Worm (Caenorhabditis elegans): Measurements from ENCODE around the gene ttc-17.
A peak's percentile ranks its signal among the peaks of the same experiment; 100 is the strongest.

The ttc-17 gene

DNA sequence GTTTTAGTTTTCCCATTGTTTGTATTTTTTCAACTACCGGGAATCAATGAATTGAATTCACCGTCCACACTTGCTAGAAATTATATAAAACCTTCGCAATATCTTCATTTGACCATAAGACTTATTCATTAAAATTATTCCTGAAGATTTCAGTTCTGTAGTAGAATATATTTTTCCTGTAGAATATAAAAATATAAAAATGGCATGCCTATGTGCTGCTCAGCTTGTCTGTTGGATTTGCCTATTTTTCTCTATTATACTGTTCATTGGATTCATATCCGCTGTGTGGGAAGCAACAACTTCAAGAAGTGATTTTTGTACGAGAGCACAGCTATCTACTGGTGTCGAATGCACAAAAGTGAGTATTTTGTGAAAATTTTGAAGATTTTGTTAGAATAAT is 34.8 kb downstream of the ttc-17 start, which contains the start of gene F59E11.6:
F59E11.6 (plus strand) TSS at position 111 of the 400 bp plus-strand sequence.
- TF ChIP-seq C34B4.2 (tag; optimal IDR thresholded peaks at IDR 0.05), result no peak
- peak; percentile 53 for TF ChIP-seq nhr-85 (tag)
- TF ChIP-seq sup-37 (GFP tag; optimal IDR thresholded peaks at IDR 0.05), result no peak

DNA sequence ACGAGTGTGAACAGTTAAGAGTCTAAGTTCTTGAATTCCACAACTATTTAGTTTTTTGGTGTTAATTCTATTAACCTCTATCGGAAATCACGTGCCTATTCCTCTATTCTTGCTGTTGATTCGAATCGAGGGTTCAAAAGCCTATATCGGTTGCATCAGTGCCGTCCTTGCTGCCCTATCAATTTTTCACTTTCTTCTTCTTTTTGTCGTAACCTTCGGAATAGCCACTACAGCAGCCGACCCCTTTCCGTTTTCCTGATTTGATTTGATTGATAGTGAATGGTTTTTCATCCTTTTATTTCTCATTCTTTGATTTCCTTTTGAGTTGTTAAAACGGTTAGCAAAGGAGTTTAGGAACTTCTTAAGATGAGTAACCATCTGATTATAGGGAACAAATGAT is 37.4 kb downstream of the ttc-17 start:
- TF ChIP-seq nhr-11 (tag; optimal IDR thresholded peaks at IDR 0.05) (no peak), snpc-4 (tag; optimal IDR thresholded peaks at IDR 0.05) (no peak), nhr-76 (tag; optimal IDR thresholded peaks at IDR 0.05) (no peak), dsc-1 (tag; optimal IDR thresholded peaks at IDR 0.05) (no peak), mef-2 (tag; optimal IDR thresholded peaks at IDR 0.05) (no peak), snu-23 (GFP tag; optimal IDR thresholded peaks at IDR 0.05) (peak; percentile 48), unc-130 (tag; optimal IDR thresholded peaks at IDR 0.05) (peak; percentile 23), ama-1 (optimal IDR thresholded peaks at IDR 0.05) (no peak), ztf-4 (tag; optimal IDR thresholded peaks at IDR 0.05) (no peak), hlh-4 (tag; optimal IDR thresholded peaks at IDR 0.05) (no peak), fkh-10 (GFP tag; optimal IDR thresholded peaks at IDR 0.05) (no peak), nhr-28 (tag; optimal IDR thresholded peaks at IDR 0.05) (no peak), aha-1 (tag; optimal IDR thresholded peaks at IDR 0.05) (no peak), zip-4 (GFP tag; optimal IDR thresholded peaks at IDR 0.05) (no peak), lin-14 (GFP tag; optimal IDR thresholded peaks at IDR 0.05) (peak; percentile 61), unc-86 (tag; optimal IDR thresholded peaks at IDR 0.05) (no peak), xbp-1 (tag; optimal IDR thresholded peaks at IDR 0.05) (no peak), tlp-1 (tag; optimal IDR thresholded peaks at IDR 0.05) (no peak), nhr-84 (tag; optimal IDR thresholded peaks at IDR 0.05) (no peak), blmp-1 (tag; optimal IDR thresholded peaks at IDR 0.05) (peak; percentile 96), nhr-71 (tag; optimal IDR thresholded peaks at IDR 0.05) (peak; percentile 30), isw-1 (GFP tag; IDR thresholded peaks at IDR 0.05) (no peak), lsy-2 (tag; optimal IDR thresholded peaks at IDR 0.05) (peak in 1 of 2 experiments; percentile 3), egl-27 (tag; optimal IDR thresholded peaks at IDR 0.05) (no peak), lin-13 (GFP tag; optimal IDR thresholded peaks at IDR 0.05) (no peak), C16A3.4 (tag; optimal IDR thresholded peaks at IDR 0.05) (no peak), vab-15 (tag; optimal IDR thresholded peaks at IDR 0.05) (no peak), dpl-1 (GFP tag; optimal IDR thresholded peaks at IDR 0.05) (no peak), nhr-19 (GFP tag; conservative IDR thresholded peaks at IDR 0.05) (peak; percentile 11), rnt-1 (tag; optimal IDR thresholded peaks at IDR 0.05) (no peak), elt-2 (tag; optimal IDR thresholded peaks at IDR 0.05) (no peak), lin-39 (tag; optimal IDR thresholded peaks at IDR 0.05) (no peak), efl-3 (GFP tag; optimal IDR thresholded peaks at IDR 0.05) (no peak), nhr-90 (tag; optimal IDR thresholded peaks at IDR 0.05; ENCODE audit: poor library complexity) (peak; percentile 35), ceh-63 (GFP tag; optimal IDR thresholded peaks at IDR 0.05) (no peak), unc-30 (tag; optimal IDR thresholded peaks at IDR 0.05) (no peak), skn-1 (tag; optimal IDR thresholded peaks at IDR 0.05) (no peak), ets-5 (GFP tag; IDR thresholded peaks at IDR 0.05) (no peak), sox-4 (tag; optimal IDR thresholded peaks at IDR 0.05) (no peak), nhr-77 (tag; optimal IDR thresholded peaks at IDR 0.05) (no peak), swsn-7 (tag; optimal IDR thresholded peaks at IDR 0.05) (no peak), nhr-20 (tag; optimal IDR thresholded peaks at IDR 0.05) (peak; percentile 63), ceh-82 (tag; optimal IDR thresholded peaks at IDR 0.05) (no peak), irx-1 (tag; optimal IDR thresholded peaks at IDR 0.05) (no peak), pax-3 (tag; optimal IDR thresholded peaks at IDR 0.05) (no peak), mep-1 (tag; optimal IDR thresholded peaks at IDR 0.05) (no peak), fos-1 (tag; optimal IDR thresholded peaks at IDR 0.05) (no peak), mdl-1 (tag; optimal IDR thresholded peaks at IDR 0.05) (no peak), ceh-90 (tag; optimal IDR thresholded peaks at IDR 0.05) (no peak), zag-1 (tag; optimal IDR thresholded peaks at IDR 0.05) (no peak), aly-2 (tag; optimal IDR thresholded peaks at IDR 0.05) (no peak)

Measured in whole organism, L1 larva.